Worm (Caenorhabditis elegans) whole organism, early embryonic: ENCODE measurements around the gene W06G6.15.

ENCODE experiments used
- B0310.2 ChIP-seq: sonication (generic microtip); optimal IDR thresholded peaks from 2 replicates; lab custom pipeline; 2016; ENCODE audit warnings: mild to moderate bottlenecking, missing genetic modification characterization, missing compliant biosample characterization
- F13C5.2 ChIP-seq: sonication (generic microtip); optimal IDR thresholded peaks from 2 replicates; lab custom pipeline; 2017; ENCODE audit warnings: mild to moderate bottlenecking, missing genetic modification characterization, inconsistent platforms, missing compliant biosample characterization
- aly-1 ChIP-seq: sonication (generic microtip); optimal IDR thresholded peaks from 2 replicates; lab custom pipeline; 2016; ENCODE audit warnings: missing genetic modification characterization, missing compliant biosample characterization
- ama-1 ChIP-seq: fragments of 150-350 bp; optimal IDR thresholded peaks from 2 replicates; lab custom pipeline; 2014
- ceh-13 ChIP-seq: fragments of 200-800 bp; sonication (Bioruptor generic); optimal IDR thresholded peaks from 2 replicates; lab custom pipeline; 2018; ENCODE audit warnings: mild to moderate bottlenecking, missing genetic modification characterization, missing compliant biosample characterization
- ceh-36 ChIP-seq: sonication (generic microtip); optimal IDR thresholded peaks from 2 replicates; lab custom pipeline; 2016; ENCODE audit warnings: missing genetic modification characterization, inconsistent platforms, missing compliant biosample characterization
- ets-7 ChIP-seq: sonication (generic microtip); optimal IDR thresholded peaks from 2 replicates; lab custom pipeline; 2016; ENCODE audit warnings: missing genotype, missing genetic modification characterization, missing compliant biosample characterization
- flt-1 ChIP-seq: fragments of 200-800 bp; sonication (Bioruptor generic); IDR thresholded peaks from 2 replicates; pipeline ENCODE4 v1.3.6; 2022; ENCODE audit warnings: missing genetic modification characterization, missing compliant biosample characterization
- hmbx-1 ChIP-seq: sonication (generic microtip); optimal IDR thresholded peaks from 2 replicates; lab custom pipeline; 2016; ENCODE audit warnings: mild to moderate bottlenecking, missing genetic modification characterization, missing compliant biosample characterization
- hmg-4 ChIP-seq: fragments of 200-800 bp; sonication (Bioruptor generic); optimal IDR thresholded peaks from 2 replicates; lab custom pipeline; 2018; ENCODE audit warnings: mild to moderate bottlenecking, missing genetic modification characterization, missing compliant biosample characterization
- hnd-1 ChIP-seq: sonication (generic microtip); optimal IDR thresholded peaks from 2 replicates; lab custom pipeline; 2016; ENCODE audit warnings: missing genetic modification characterization, missing compliant biosample characterization
- pes-1 ChIP-seq: fragments of 200-800 bp; sonication (Bioruptor generic); IDR thresholded peaks from 2 replicates; pipeline ENCODE4 v1.3.6; 2022; ENCODE audit warnings: missing genetic modification reagents, missing genetic modification characterization, missing compliant biosample characterization
- scrt-1 ChIP-seq: fragments of 200-800 bp; sonication (Bioruptor generic); IDR thresholded peaks from 2 replicates; pipeline ENCODE4 v1.3.6; 2022; ENCODE audit warnings: missing genetic modification characterization, missing compliant biosample characterization
- sea-1 ChIP-seq: fragments of 200-800 bp; sonication (Bioruptor generic); conservative IDR thresholded peaks from 2 replicates; pipeline ENCODE4 v1.3.6; 2022; ENCODE audit warnings: missing genetic modification characterization, missing compliant biosample characterization
- tbx-11 ChIP-seq: fragments of 200-800 bp; sonication (Bioruptor generic); IDR thresholded peaks from 2 replicates; pipeline ENCODE4 v1.3.6; 2022; ENCODE audit warnings: missing genetic modification characterization, missing compliant biosample characterization
- tbx-37 ChIP-seq: fragments of 200-800 bp; sonication (Bioruptor generic); conservative IDR thresholded peaks from 2 replicates; pipeline ENCODE4 v1.3.6; 2022; ENCODE audit warnings: missing genetic modification reagents, missing genetic modification characterization, missing compliant biosample characterization
- tra-4 ChIP-seq: sonication (generic microtip); optimal IDR thresholded peaks from 2 replicates; lab custom pipeline; 2017; ENCODE audit warnings: missing genetic modification characterization, missing compliant biosample characterization

W06G6.15 gene

DNA sequence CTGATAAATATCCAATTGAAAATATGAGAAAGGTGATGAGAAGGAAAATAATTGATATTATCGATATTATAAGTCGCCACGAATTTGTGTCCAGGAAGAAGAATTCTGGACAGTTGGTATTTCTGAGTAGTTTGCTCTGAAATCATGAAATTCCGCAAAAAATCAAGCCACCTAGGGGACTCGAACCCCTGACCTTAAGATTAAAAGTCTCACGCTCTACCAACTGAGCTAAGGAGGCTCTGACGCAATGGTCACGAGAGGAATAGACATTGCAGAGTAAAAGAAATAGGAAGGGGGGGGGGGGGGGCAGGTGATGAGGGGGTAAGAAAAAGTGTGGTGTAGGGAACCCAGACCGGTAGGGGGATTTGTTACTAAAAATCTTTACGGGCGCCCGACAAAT is 32.4 kb upstream of the W06G6.15 start:
- TF ChIP-seq ceh-13 (GFP tag; lab: Kevin White, UChicago) = peak; percentile 51
- TF ChIP-seq tbx-11 (GFP tag; lab: Robert Waterston, UW) = peak; percentile 75
- peak; percentile 20 for TF ChIP-seq aly-1 (tag; lab: Kevin White, UChicago)
- peak; percentile 79 for TF ChIP-seq flt-1 (GFP tag; lab: Robert Waterston, UW)
- peak; percentile 65; the same call in 1 of the 2 replicates for TF ChIP-seq sea-1 (GFP tag; lab: Robert Waterston, UW)
- peak; percentile 35 for TF ChIP-seq F13C5.2 (tag; lab: Kevin White, UChicago)
- no peak for TF ChIP-seq tra-4 (tag; lab: Kevin White, UChicago)
- TF ChIP-seq ama-1 = no peak
- TF ChIP-seq scrt-1 (GFP tag; lab: Robert Waterston, UW) = 0 out of 2 replicates have a peak, but pooled peaks have one; percentile 58
- TF ChIP-seq hnd-1 (tag; lab: Kevin White, UChicago) = no peak
- peak; percentile 8 for TF ChIP-seq B0310.2 (tag; lab: Kevin White, UChicago)
- peak; percentile 56 for TF ChIP-seq tbx-37 (GFP tag; lab: Robert Waterston, UW)
- TF ChIP-seq ets-7 = no peak
- TF ChIP-seq ceh-36 (tag; lab: Kevin White, UChicago) = peak; percentile 75
- no peak for TF ChIP-seq hmg-4 (GFP tag; lab: Kevin White, UChicago)
- no peak for TF ChIP-seq hmbx-1
- peak; percentile 84 for TF ChIP-seq pes-1 (GFP tag; lab: Robert Waterston, UW)

DNA sequence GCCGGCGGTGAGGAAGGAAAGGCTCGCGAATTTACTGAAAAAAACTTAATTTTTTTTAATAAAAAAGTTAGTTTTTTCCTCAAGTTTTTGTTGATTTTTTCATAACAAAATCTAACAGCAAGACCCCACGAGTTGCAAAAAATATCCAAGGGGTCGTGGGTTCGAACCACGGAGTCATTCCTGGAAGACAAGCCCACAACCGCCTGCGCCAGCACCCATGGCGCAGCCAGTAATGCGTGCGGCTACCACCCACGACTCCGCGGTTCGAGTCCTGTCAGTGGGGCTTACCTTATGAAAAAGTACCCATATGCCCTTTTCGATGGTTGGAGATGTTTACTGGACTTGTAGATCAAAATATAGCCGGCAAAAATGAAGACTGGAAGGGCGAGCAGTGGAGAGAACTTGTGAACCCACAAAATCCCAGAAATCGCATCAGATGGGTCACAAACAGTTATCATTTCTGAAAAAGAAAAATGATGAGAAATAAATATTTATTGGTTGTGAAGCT is 31.5 kb upstream of the W06G6.15 start, which contains the start of gene Y70C5A.2:
Gene Y70C5A.2 (minus strand): TSS at position 458 of the 508 bp plus-strand sequence.
- no peak for TF ChIP-seq pes-1 (GFP tag; lab: Robert Waterston, UW)
- TF ChIP-seq flt-1 (GFP tag; lab: Robert Waterston, UW) = no peak
- TF ChIP-seq aly-1 (tag; lab: Kevin White, UChicago) = no peak
- no peak for TF ChIP-seq ets-7
- no peak for TF ChIP-seq B0310.2 (tag; lab: Kevin White, UChicago)
- no peak for TF ChIP-seq hmbx-1
- TF ChIP-seq hmg-4 (GFP tag; lab: Kevin White, UChicago) = no peak
- TF ChIP-seq sea-1 (GFP tag; lab: Robert Waterston, UW) = no peak
- no peak for TF ChIP-seq tbx-37 (GFP tag; lab: Robert Waterston, UW)
- no peak for TF ChIP-seq hnd-1 (tag; lab: Kevin White, UChicago)
- no peak for TF ChIP-seq ceh-36 (tag; lab: Kevin White, UChicago)
- TF ChIP-seq F13C5.2 (tag; lab: Kevin White, UChicago) = no peak
- TF ChIP-seq ama-1 = no peak
- TF ChIP-seq scrt-1 (GFP tag; lab: Robert Waterston, UW) = no peak

DNA sequence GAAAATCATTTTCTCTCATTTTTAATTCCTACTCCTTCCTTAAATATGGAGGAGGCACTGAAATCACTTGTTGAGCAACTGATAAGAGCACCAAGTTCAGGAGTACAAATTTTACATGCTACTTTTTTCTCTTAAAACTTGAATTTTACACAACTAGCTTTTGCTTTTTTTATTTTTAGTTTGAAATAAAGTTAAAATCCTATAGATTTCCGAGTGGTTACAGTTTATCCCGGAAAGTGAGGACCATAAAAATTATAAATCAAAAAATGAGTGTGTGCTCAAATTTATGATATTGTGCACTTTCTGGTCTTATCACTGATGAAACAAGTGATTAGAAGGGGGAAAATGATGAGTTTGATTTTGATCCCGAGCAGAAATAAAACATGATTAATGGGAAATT is 26.4 kb upstream of the W06G6.15 start, which contains the start of gene oac-53:
Gene oac-53 (minus strand): TSS at position 9 of the 400 bp plus-strand sequence.
- TF ChIP-seq scrt-1 (GFP tag; lab: Robert Waterston, UW) (no peak), hmg-4 (GFP tag; lab: Kevin White, UChicago) (no peak), ama-1 (no peak), tbx-11 (GFP tag; lab: Robert Waterston, UW) (no peak), aly-1 (tag; lab: Kevin White, UChicago) (no peak), hnd-1 (tag; lab: Kevin White, UChicago) (no peak), flt-1 (GFP tag; lab: Robert Waterston, UW) (no peak), tra-4 (tag; lab: Kevin White, UChicago) (no peak), ceh-13 (GFP tag; lab: Kevin White, UChicago) (no peak), F13C5.2 (tag; lab: Kevin White, UChicago) (no peak), tbx-37 (GFP tag; lab: Robert Waterston, UW) (no peak), ets-7 (no peak)

DNA sequence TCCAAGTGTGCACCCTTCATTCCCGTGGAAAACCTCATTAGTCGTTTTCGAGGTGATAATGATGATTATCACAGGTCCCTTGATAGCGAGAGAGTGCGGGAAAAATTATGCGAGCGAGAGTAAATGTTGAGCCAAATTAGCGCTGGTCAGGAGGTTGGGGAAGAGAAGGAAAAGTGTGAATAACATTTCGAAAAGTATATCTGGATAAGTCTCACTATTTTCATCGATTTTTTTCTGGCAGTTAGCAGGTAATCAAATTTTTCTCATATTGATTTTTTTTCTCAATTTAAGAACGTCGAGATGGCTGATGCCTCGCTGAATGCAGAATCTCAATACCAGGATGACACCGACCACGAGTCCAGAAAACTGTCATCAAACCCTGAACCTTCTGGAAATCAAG is 25.4 kb upstream of the W06G6.15 start, which contains the start of gene W06G6.2:
Gene W06G6.2 (plus strand): TSS at position 301 of the 400 bp plus-strand sequence.
- TF ChIP-seq aly-1 (tag; lab: Kevin White, UChicago) (no peak), ama-1 (no peak), tbx-37 (GFP tag; lab: Robert Waterston, UW) (no peak), hmbx-1 (no peak), ceh-13 (GFP tag; lab: Kevin White, UChicago) (no peak), ets-7 (no peak), hnd-1 (tag; lab: Kevin White, UChicago) (no peak), sea-1 (GFP tag; lab: Robert Waterston, UW) (no peak), pes-1 (GFP tag; lab: Robert Waterston, UW) (no peak), tra-4 (tag; lab: Kevin White, UChicago) (no peak), tbx-11 (GFP tag; lab: Robert Waterston, UW) (no peak), F13C5.2 (tag; lab: Kevin White, UChicago) (no peak), scrt-1 (GFP tag; lab: Robert Waterston, UW) (no peak), hmg-4 (GFP tag; lab: Kevin White, UChicago) (no peak), ceh-36 (tag; lab: Kevin White, UChicago) (no peak), flt-1 (GFP tag; lab: Robert Waterston, UW) (no peak), B0310.2 (tag; lab: Kevin White, UChicago) (no peak)

DNA sequence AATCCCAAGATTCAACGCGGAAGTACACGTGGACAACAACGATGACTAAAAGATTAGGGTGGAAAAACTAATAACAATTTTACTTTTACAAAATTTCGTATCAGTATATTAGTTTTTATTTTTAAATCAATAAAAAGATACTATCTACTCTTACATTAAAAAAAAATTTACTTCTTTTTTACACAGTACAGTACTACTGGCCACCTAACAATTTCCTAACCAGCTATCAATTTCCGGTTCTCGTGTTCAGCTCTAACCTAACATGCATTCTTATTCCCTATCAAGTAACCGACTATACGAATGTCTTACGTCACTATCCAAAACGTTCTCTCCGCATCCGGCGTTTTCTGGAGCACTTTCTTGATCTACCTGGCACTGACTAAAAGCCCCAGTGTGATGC is 24.7 kb upstream of the W06G6.15 start, which contains the start of gene srd-21:
Gene srd-21 (plus strand): TSS at position 301 of the 400 bp plus-strand sequence.
- no peak for TF ChIP-seq hmg-4 (GFP tag; lab: Kevin White, UChicago)
- no peak for TF ChIP-seq tra-4 (tag; lab: Kevin White, UChicago)
- no peak for TF ChIP-seq F13C5.2 (tag; lab: Kevin White, UChicago)
- TF ChIP-seq scrt-1 (GFP tag; lab: Robert Waterston, UW) = no peak
- no peak for TF ChIP-seq tbx-37 (GFP tag; lab: Robert Waterston, UW)
- no peak for TF ChIP-seq ceh-13 (GFP tag; lab: Kevin White, UChicago)
- TF ChIP-seq pes-1 (GFP tag; lab: Robert Waterston, UW) = no peak
- no peak for TF ChIP-seq sea-1 (GFP tag; lab: Robert Waterston, UW)
- TF ChIP-seq B0310.2 (tag; lab: Kevin White, UChicago) = no peak
- no peak for TF ChIP-seq ceh-36 (tag; lab: Kevin White, UChicago)
- no peak for TF ChIP-seq ama-1
- no peak for TF ChIP-seq ets-7
- TF ChIP-seq tbx-11 (GFP tag; lab: Robert Waterston, UW) = no peak
- no peak for TF ChIP-seq hmbx-1
- TF ChIP-seq aly-1 (tag; lab: Kevin White, UChicago) = no peak
- TF ChIP-seq flt-1 (GFP tag; lab: Robert Waterston, UW) = no peak

DNA sequence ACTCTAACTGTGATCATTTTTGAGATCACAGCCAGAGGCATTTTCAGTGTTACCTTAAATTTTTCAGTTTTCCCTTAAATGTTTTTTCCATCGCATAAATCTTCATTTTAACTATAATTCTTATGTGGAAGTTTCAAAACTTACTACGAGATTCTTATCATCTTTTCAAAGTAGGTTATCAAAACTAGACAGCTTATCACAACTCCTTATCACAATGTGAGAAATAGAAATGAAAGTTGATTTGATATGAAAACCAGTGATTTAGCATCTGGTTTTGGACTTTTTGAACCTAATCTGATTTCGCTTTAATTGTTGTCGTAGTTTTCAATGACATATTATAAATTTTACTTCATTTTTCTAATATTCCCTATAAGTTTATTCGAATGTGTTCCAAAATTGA is 18.4 kb upstream of the W06G6.15 start, which contains the start of gene mltn-11:
Gene mltn-11 (plus strand): TSS at position 276 of the 400 bp plus-strand sequence.
- TF ChIP-seq tbx-11 (GFP tag; lab: Robert Waterston, UW) = no peak
- no peak for TF ChIP-seq pes-1 (GFP tag; lab: Robert Waterston, UW)
- TF ChIP-seq tbx-37 (GFP tag; lab: Robert Waterston, UW) = no peak
- no peak for TF ChIP-seq hnd-1 (tag; lab: Kevin White, UChicago)
- no peak for TF ChIP-seq tra-4 (tag; lab: Kevin White, UChicago)
- no peak for TF ChIP-seq hmg-4 (GFP tag; lab: Kevin White, UChicago)
- no peak for TF ChIP-seq ceh-13 (GFP tag; lab: Kevin White, UChicago)
- TF ChIP-seq sea-1 (GFP tag; lab: Robert Waterston, UW) = no peak
- no peak for TF ChIP-seq scrt-1 (GFP tag; lab: Robert Waterston, UW)
- TF ChIP-seq ama-1 = no peak
- no peak for TF ChIP-seq ceh-36 (tag; lab: Kevin White, UChicago)
- TF ChIP-seq hmbx-1 = no peak
- no peak for TF ChIP-seq ets-7
- no peak for TF ChIP-seq F13C5.2 (tag; lab: Kevin White, UChicago)
- TF ChIP-seq flt-1 (GFP tag; lab: Robert Waterston, UW) = no peak
- no peak for TF ChIP-seq aly-1 (tag; lab: Kevin White, UChicago)
- TF ChIP-seq B0310.2 (tag; lab: Kevin White, UChicago) = no peak
